Worm (Caenorhabditis elegans) whole organism, midembryonic: ENCODE results near the gene npp-5.

ENCODE experiments used
- tab-1 ChIP-seq: fragments of 200-800 bp; sonication (Bioruptor generic); IDR thresholded peaks from 2 replicates; pipeline ENCODE4 v1.3.6; 2022; ENCODE audit warnings: missing genetic modification characterization, missing compliant biosample characterization
- ztf-29 ChIP-seq: fragments of 200-800 bp; sonication (Bioruptor generic); IDR thresholded peaks from 2 replicates; pipeline ENCODE4 v1.3.6; 2022; ENCODE audit warnings: missing genetic modification reagents, missing genetic modification characterization, missing compliant biosample characterization

ce11 chrII:11564127-11564526 is 35.5 kb downstream of the npp-5 start, which contains the start of gene F54D5.15:
- TF ChIP-seq tab-1 (GFP tag; lab: Robert Waterston, UW) (no peak), ztf-29 (GFP tag; lab: Robert Waterston, UW) (no peak)
